Worm (Caenorhabditis elegans): Measurements from ENCODE around the gene nspb-7.

nspb-7 gene

ce11 chrII:14604261-14604660 is 26.1 kb downstream of the nspb-7 start:
- TF ChIP-seq hmg-20 (GFP tag; IDR thresholded peaks at IDR 0.05) (no peak), tbp1 (GFP tag; optimal IDR thresholded peaks at IDR 0.05) (no peak), F22D6.2 (tag; optimal IDR thresholded peaks at IDR 0.05) (no peak), ama-1 (optimal IDR thresholded peaks at IDR 0.05) (peak; percentile 60), ama-1 (GFP tag; optimal IDR thresholded peaks at IDR 0.05) (no peak), ekl-4 (GFP tag; IDR thresholded peaks at IDR 0.05) (no peak), lsl-1 (GFP tag; optimal IDR thresholded peaks at IDR 0.05) (no peak), nhr-27 (tag; optimal IDR thresholded peaks at IDR 0.05) (no peak)

- no peak for TF ChIP-seq ets-4 (GFP tag; optimal IDR thresholded peaks at IDR 0.05)
- no peak for TF ChIP-seq snpc-4 (GFP tag; optimal IDR thresholded peaks at IDR 0.05)
- TF ChIP-seq snpc-4 (tag; optimal IDR thresholded peaks at IDR 0.05): no peak
- no peak for TF ChIP-seq bed-2 (GFP tag; IDR thresholded peaks at IDR 0.05)
- no peak for TF ChIP-seq B0261.1 (tag; optimal IDR thresholded peaks at IDR 0.05)
- no peak for TF ChIP-seq him-1 (tag; optimal IDR thresholded peaks at IDR 0.05)
- no peak for TF ChIP-seq egrh-3 (GFP tag; IDR thresholded peaks at IDR 0.05)
- no peak for TF ChIP-seq hrde-1 (tag; optimal IDR thresholded peaks at IDR 0.05; ENCODE audit: borderline replicate concordance)
- no peak for TF ChIP-seq nhr-179 (tag; optimal IDR thresholded peaks at IDR 0.05)
- TF ChIP-seq hmg-20 (GFP tag; IDR thresholded peaks at IDR 0.05): no peak
- TF ChIP-seq ztf-6 (GFP tag; IDR thresholded peaks at IDR 0.05): no peak
- no peak for TF ChIP-seq Y67H2A.10 (GFP tag; conservative IDR thresholded peaks at IDR 0.05)
- TF ChIP-seq K12H6.12 (tag; optimal IDR thresholded peaks at IDR 0.05): no peak
- no peak for TF ChIP-seq zim-3 (tag; optimal IDR thresholded peaks at IDR 0.05)
- no peak for TF ChIP-seq nhr-80 (tag; optimal IDR thresholded peaks at IDR 0.05)
Measured at ce11 chrII:14605026-14605425, 26.9 kb downstream of the nspb-7 start.

- no peak for TF ChIP-seq madf-8 (GFP tag; conservative IDR thresholded peaks at IDR 0.05)
- 0 out of 2 replicates have a peak, but pooled peaks have one; percentile 34 for TF ChIP-seq Y53G8AR.9 (GFP tag; conservative IDR thresholded peaks at IDR 0.05)
- no peak for TF ChIP-seq atf-7 (tag; optimal IDR thresholded peaks at IDR 0.05)
- TF ChIP-seq F57C9.4 (tag; optimal IDR thresholded peaks at IDR 0.05): no peak
- peak; percentile 32 for TF ChIP-seq ceh-27 (GFP tag; optimal IDR thresholded peaks at IDR 0.05)
Measured at ce11 chrII:14605479-14605878, 27.4 kb downstream of the nspb-7 start, which contains the start of gene F19H8.2. Gene F19H8.2, minus strand, starts transcription at chrII:14605869.

- 0 out of 2 replicates have a peak, but pooled peaks have one; percentile 40 for TF ChIP-seq Y53G8AR.9 (GFP tag; conservative IDR thresholded peaks at IDR 0.05)
- TF ChIP-seq ztf-22 (GFP tag; optimal IDR thresholded peaks at IDR 0.05): no peak
Measured at ce11 chrII:14606172-14606571, 28.1 kb downstream of the nspb-7 start, which contains the start of gene arl-3. Gene arl-3, plus strand, starts transcription at chrII:14606472.

ce11 chrII:14608508-14608907 is 30.4 kb downstream of the nspb-7 start:
- TF ChIP-seq F57C9.4 (tag; optimal IDR thresholded peaks at IDR 0.05) (no peak), ama-1 (optimal IDR thresholded peaks at IDR 0.05) (peak; percentile 40), ama-1 (GFP tag; optimal IDR thresholded peaks at IDR 0.05) (no peak), zim-3 (tag; optimal IDR thresholded peaks at IDR 0.05) (no peak)

ce11 chrII:14609297-14609937 is 31.3 kb downstream of the nspb-7 start:
- no peak for TF ChIP-seq mcd-1 (GFP tag; IDR thresholded peaks at IDR 0.05)
- TF ChIP-seq ceh-27 (GFP tag; optimal IDR thresholded peaks at IDR 0.05): no peak
- no peak for TF ChIP-seq K11D2.4 (GFP tag; IDR thresholded peaks at IDR 0.05)
- no peak for TF ChIP-seq F57C9.4 (tag; optimal IDR thresholded peaks at IDR 0.05)
- no peak for TF ChIP-seq C06A6.2 (GFP tag; conservative IDR thresholded peaks at IDR 0.05)
- peak; percentile 1 for TF ChIP-seq F52B5.7 (tag; optimal IDR thresholded peaks at IDR 0.05)
- no peak for TF ChIP-seq somi-1 (GFP tag; optimal IDR thresholded peaks at IDR 0.05)

Data from whole organism, young adult.